Worm (Caenorhabditis elegans) whole organism, L2 larva: ENCODE data around the gene Y54F10AR.2.

Experiments
- C34F6.9 ChIP-seq: fragments of 150-350 bp; optimal IDR thresholded peaks from 2 replicates; lab custom pipeline; 2014; ENCODE audit warnings: missing biosample characterization, missing genetic modification characterization
- F13H6.1 ChIP-seq: sonication (generic microtip); optimal IDR thresholded peaks from 2 replicates; lab custom pipeline; 2016; ENCODE audit warnings: missing genetic modification characterization, missing compliant biosample characterization
- R02D3.7 ChIP-seq: fragments of 150-350 bp; optimal IDR thresholded peaks from 2 replicates; lab custom pipeline; 2014; ENCODE audit warnings: missing biosample characterization, missing genetic modification characterization
- Y55F3AM.14 ChIP-seq: fragments of 200-800 bp; sonication (Bioruptor generic); optimal IDR thresholded peaks from 2 replicates; lab custom pipeline; 2018; ENCODE audit warnings: mild to moderate bottlenecking, missing genetic modification characterization, missing compliant biosample characterization
- ZK546.5 ChIP-seq: sonication (generic microtip); optimal IDR thresholded peaks from 2 replicates; lab custom pipeline; 2017; ENCODE audit warnings: missing biosample characterization, missing genetic modification characterization
- aly-2 ChIP-seq: fragments of 150-350 bp; optimal IDR thresholded peaks from 2 replicates; lab custom pipeline; 2014; ENCODE audit warnings: missing biosample characterization, missing genetic modification characterization
- ama-1 ChIP-seq: fragments of 150-350 bp; optimal IDR thresholded peaks from 2 replicates; lab custom pipeline; 2018; ENCODE audit warnings: inconsistent platforms
- blmp-1 ChIP-seq: sonication (generic microtip); optimal IDR thresholded peaks from 2 replicates; lab custom pipeline; 2017; ENCODE audit warnings: missing genetic modification characterization, mild to moderate bottlenecking, missing compliant biosample characterization, antibody characterized with exemption, moderate library complexity; ENCODE audit not compliant: insufficient read depth
- ceh-16 ChIP-seq: fragments of 150-350 bp; optimal IDR thresholded peaks from 2 replicates; lab custom pipeline; 2014; ENCODE audit warnings: missing biosample characterization, missing genetic modification characterization
- ceh-82 ChIP-seq: fragments of 150-350 bp; optimal IDR thresholded peaks from 2 replicates; lab custom pipeline; 2014; ENCODE audit warnings: missing biosample characterization, missing genetic modification characterization
- crh-2 ChIP-seq: sonication (generic microtip); optimal IDR thresholded peaks from 2 replicates; lab custom pipeline; 2017; ENCODE audit warnings: missing biosample characterization, missing genetic modification characterization
- dmd-4 ChIP-seq: sonication (generic microtip); optimal IDR thresholded peaks from 2 replicates; lab custom pipeline; 2017; ENCODE audit warnings: missing biosample characterization, missing genetic modification characterization
- egl-27 ChIP-seq: sonication (generic microtip); optimal IDR thresholded peaks from 3 replicates; lab custom pipeline; 2017; ENCODE audit warnings: missing biosample characterization, missing genetic modification reagents, missing genetic modification characterization
- elt-1 ChIP-seq: fragments of 150-350 bp; optimal IDR thresholded peaks from 2 replicates; lab custom pipeline; 2014; ENCODE audit warnings: missing biosample characterization, missing genetic modification characterization
- elt-3 ChIP-seq: sonication (generic microtip); optimal IDR thresholded peaks from 2 replicates; lab custom pipeline; 2017; ENCODE audit warnings: missing biosample characterization, missing genetic modification characterization
- fos-1 ChIP-seq: fragments of 150-350 bp; optimal IDR thresholded peaks from 2 replicates; lab custom pipeline; 2014; ENCODE audit warnings: missing biosample characterization, missing genetic modification characterization
- gmeb-1 ChIP-seq: fragments of 150-350 bp; optimal IDR thresholded peaks from 2 replicates; lab custom pipeline; 2014; ENCODE audit warnings: missing biosample characterization, missing genetic modification characterization
- lin-11 ChIP-seq: fragments of 150-350 bp; sonication (generic microtip); optimal IDR thresholded peaks from 2 replicates; lab custom pipeline; 2014; ENCODE audit warnings: missing biosample characterization, missing genetic modification characterization, inconsistent platforms, mixed read lengths
- lin-13 ChIP-seq: fragments of 150-350 bp; optimal IDR thresholded peaks from 2 replicates; lab custom pipeline; 2014; ENCODE audit warnings: missing biosample characterization, missing genetic modification reagents, missing genetic modification characterization
- lin-39 ChIP-seq: fragments of 150-350 bp; optimal IDR thresholded peaks from 2 replicates; lab custom pipeline; 2014; ENCODE audit warnings: missing biosample characterization, missing genetic modification reagents, missing genetic modification characterization
- lsy-2 ChIP-seq, 2 experiments: fragments of 150-350 bp in 1 of 2; sonication (generic microtip) in 1 of 2; optimal IDR thresholded peaks; 2 replicates each; lab custom pipeline; 2014 to 2017; ENCODE audit warnings: missing biosample characterization in 2 of 2, missing genetic modification characterization in 2 of 2
- mab-5 ChIP-seq: fragments of 150-350 bp; optimal IDR thresholded peaks from 2 replicates; lab custom pipeline; 2014; ENCODE audit warnings: missing biosample characterization, missing genetic modification characterization
- mbf-1 ChIP-seq: sonication (generic microtip); optimal IDR thresholded peaks from 2 replicates; lab custom pipeline; 2017; ENCODE audit warnings: missing biosample characterization, missing genetic modification characterization
- mdl-1 ChIP-seq, 2 experiments: fragments of 150-350 bp in 1 of 2; sonication (generic microtip) in 1 of 2; optimal IDR thresholded peaks; 2 replicates each; lab custom pipeline; 2017; ENCODE audit warnings: missing biosample characterization in 2 of 2, missing genetic modification characterization in 2 of 2
- nhr-10 ChIP-seq: sonication (generic microtip); optimal IDR thresholded peaks from 2 replicates; lab custom pipeline; 2017; ENCODE audit warnings: missing biosample characterization, missing genetic modification characterization
- nhr-11 ChIP-seq: fragments of 150-350 bp; optimal IDR thresholded peaks from 2 replicates; lab custom pipeline; 2014; ENCODE audit warnings: missing biosample characterization, missing genetic modification characterization
- nhr-12 ChIP-seq: fragments of 150-350 bp; optimal IDR thresholded peaks from 2 replicates; lab custom pipeline; 2014; ENCODE audit warnings: missing biosample characterization, missing genetic modification characterization
- nhr-129 ChIP-seq: fragments of 150-350 bp; optimal IDR thresholded peaks from 2 replicates; lab custom pipeline; 2014; ENCODE audit warnings: missing biosample characterization, missing genetic modification characterization
- nhr-21 ChIP-seq: fragments of 150-350 bp; optimal IDR thresholded peaks from 2 replicates; lab custom pipeline; 2014; ENCODE audit warnings: missing biosample characterization, missing genetic modification characterization
- nhr-23 ChIP-seq: fragments of 150-350 bp; optimal IDR thresholded peaks from 2 replicates; lab custom pipeline; 2014; ENCODE audit warnings: missing biosample characterization, missing genetic modification reagents, missing genetic modification characterization
- nhr-25 ChIP-seq: fragments of 150-350 bp; sonication (generic microtip); optimal IDR thresholded peaks from 3 replicates; lab custom pipeline; 2014; ENCODE audit warnings: missing biosample characterization, missing genetic modification characterization
- nhr-6 ChIP-seq: fragments of 150-350 bp; optimal IDR thresholded peaks from 2 replicates; lab custom pipeline; 2014; ENCODE audit warnings: missing biosample characterization, missing genetic modification characterization
- nhr-77 ChIP-seq: fragments of 150-350 bp; optimal IDR thresholded peaks from 2 replicates; lab custom pipeline; 2014; ENCODE audit warnings: missing biosample characterization, missing genetic modification characterization
- peb-1 ChIP-seq: fragments of 150-350 bp; optimal IDR thresholded peaks from 2 replicates; lab custom pipeline; 2014; ENCODE audit warnings: missing biosample characterization, missing genetic modification characterization
- sem-4 ChIP-seq: fragments of 150-350 bp; optimal IDR thresholded peaks from 2 replicates; lab custom pipeline; 2014; ENCODE audit warnings: missing biosample characterization, missing genetic modification reagents, missing genetic modification characterization
- skn-1 ChIP-seq: sonication (generic microtip); optimal IDR thresholded peaks from 2 replicates; lab custom pipeline; 2017; ENCODE audit warnings: missing biosample characterization, missing genetic modification characterization
- sma-3 ChIP-seq: sonication (generic microtip); optimal IDR thresholded peaks from 2 replicates; lab custom pipeline; 2016; ENCODE audit warnings: missing genetic modification reagents, missing genetic modification characterization, missing compliant biosample characterization
- sma-9 ChIP-seq, 2 experiments: fragments of 150-350 bp in 1 of 2; sonication (generic microtip) in 1 of 2; optimal IDR thresholded peaks; 2 replicates each; lab custom pipeline; 2014 to 2016; ENCODE audit warnings: missing genetic modification characterization in 2 of 2, mild to moderate bottlenecking in 1 of 2, missing biosample characterization in 1 of 2, missing compliant biosample characterization in 1 of 2, missing genetic modification reagents in 1 of 2, moderate library complexity in 1 of 2
- snpc-4 ChIP-seq: fragments of 150-350 bp; optimal IDR thresholded peaks from 2 replicates; lab custom pipeline; 2014; ENCODE audit warnings: missing biosample characterization, missing genetic modification characterization
- unc-39 ChIP-seq: fragments of 150-350 bp; optimal IDR thresholded peaks from 2 replicates; lab custom pipeline; 2014; ENCODE audit warnings: missing biosample characterization, missing genetic modification characterization
- unc-55 ChIP-seq: fragments of 150-350 bp; sonication (generic microtip); optimal IDR thresholded peaks from 3 replicates; lab custom pipeline; 2014; ENCODE audit warnings: missing biosample characterization, missing genetic modification reagents, missing genetic modification characterization
- unc-62 ChIP-seq: fragments of 150-350 bp; optimal IDR thresholded peaks from 2 replicates; lab custom pipeline; 2014; ENCODE audit warnings: missing biosample characterization, missing genetic modification reagents, missing genetic modification characterization
- zag-1 ChIP-seq: fragments of 150-350 bp; optimal IDR thresholded peaks from 2 replicates; lab custom pipeline; 2014; ENCODE audit warnings: missing biosample characterization, missing genetic modification characterization
- ztf-1 ChIP-seq: fragments of 200-800 bp; sonication (Bioruptor generic); conservative IDR thresholded peaks from 2 replicates; pipeline ENCODE4 v1.3.6; 2022; ENCODE audit warnings: missing genetic modification characterization, missing compliant biosample characterization
- ztf-11 ChIP-seq: sonication (generic microtip); optimal IDR thresholded peaks from 2 replicates; lab custom pipeline; 2017; ENCODE audit warnings: missing biosample characterization, missing genetic modification characterization
- ztf-4 ChIP-seq: fragments of 150-350 bp; optimal IDR thresholded peaks from 2 replicates; lab custom pipeline; 2014; ENCODE audit warnings: missing biosample characterization, missing genetic modification characterization

Gene Y54F10AR.2

DNA sequence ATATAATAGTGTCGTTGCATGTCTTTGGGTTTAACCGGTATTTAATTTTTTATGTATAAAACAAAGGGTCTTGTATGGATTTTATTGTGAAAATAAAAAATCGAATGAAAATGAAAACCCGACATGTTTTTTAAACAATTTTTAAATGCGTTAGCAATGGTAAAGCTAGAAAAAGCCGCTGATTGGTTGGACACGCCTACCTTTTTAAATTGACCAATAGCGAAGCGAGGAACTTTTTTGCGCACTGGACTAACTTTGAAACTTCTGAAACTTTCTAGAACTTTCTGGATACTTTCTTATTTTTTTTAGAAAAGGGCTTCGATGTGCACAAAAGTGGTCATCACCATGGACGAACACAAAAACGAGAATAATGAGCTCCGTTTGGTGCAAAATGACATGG is 25.0 kb downstream of the Y54F10AR.2 start:
- TF ChIP-seq lsy-2 (tag; optimal IDR thresholded peaks at IDR 0.05; lab: Kevin White, UChicago) (no peak), ztf-1 (no peak), lin-13 (GFP tag; lab: Kevin White, UChicago) (no peak), F13H6.1 (no peak), aly-2 (tag; lab: Kevin White, UChicago) (no peak)
- TF ChIP-seq, all 48 proteins: peak for 0

DNA sequence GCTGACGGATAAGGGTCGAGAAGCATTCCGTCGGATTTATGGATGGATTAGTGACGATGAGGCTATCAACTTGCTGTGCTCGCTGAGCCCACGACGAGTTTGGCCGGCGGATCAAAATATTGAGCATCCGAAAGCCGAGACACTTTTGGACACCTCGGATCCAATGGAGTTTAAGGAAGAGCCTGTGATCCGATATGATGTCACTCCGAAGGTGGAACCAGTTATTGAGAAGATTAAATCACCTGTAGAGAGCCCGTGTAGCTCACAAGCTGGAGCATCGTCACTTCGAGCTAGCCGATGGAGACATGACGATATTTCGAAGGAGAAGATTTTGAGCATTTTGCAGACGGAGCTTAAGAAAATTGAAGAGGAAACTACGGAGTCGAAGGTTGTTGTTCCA is 30.8 kb downstream of the Y54F10AR.2 start:
- no peak for TF ChIP-seq unc-62 (GFP tag; lab: Kevin White, UChicago)
- no peak for TF ChIP-seq nhr-25
- TF ChIP-seq unc-55 (GFP tag; lab: Kevin White, UChicago): no peak
- TF ChIP-seq aly-2 (tag; lab: Kevin White, UChicago): no peak
- no peak for TF ChIP-seq fos-1 (tag; lab: Kevin White, UChicago)
- no peak for TF ChIP-seq nhr-23
- no peak for TF ChIP-seq mdl-1 (tag; optimal IDR thresholded peaks at IDR 0.05; lab: Kevin White, UChicago)
- TF ChIP-seq nhr-6 (tag; lab: Kevin White, UChicago): no peak
- TF ChIP-seq sem-4: no peak
- no peak for TF ChIP-seq zag-1 (tag; lab: Kevin White, UChicago)
- no peak for TF ChIP-seq ceh-82
- no peak for TF ChIP-seq nhr-129
- TF ChIP-seq lin-11: no peak
- TF ChIP-seq ztf-11 (tag; lab: Kevin White, UChicago): no peak

DNA sequence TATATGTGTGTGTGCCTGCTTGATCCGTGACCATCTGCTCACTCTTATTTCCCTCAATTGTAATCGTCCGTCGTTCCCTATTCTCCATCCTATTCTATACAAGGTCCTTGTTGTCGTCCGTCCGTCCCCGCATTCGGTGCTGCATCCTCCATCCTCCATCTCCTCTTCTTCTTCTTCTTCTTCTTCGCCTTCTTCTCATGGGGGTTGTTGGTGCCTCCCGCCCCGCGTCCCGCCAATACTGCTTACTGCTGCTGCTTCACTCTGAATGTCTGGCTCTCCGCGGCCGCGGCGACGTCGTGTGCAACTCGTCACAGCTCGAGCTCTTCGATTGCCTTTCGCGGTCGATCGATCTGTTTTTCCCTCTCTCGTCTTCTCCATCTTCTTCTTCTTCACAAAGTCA is 36.2 kb downstream of the Y54F10AR.2 start:
- TF ChIP-seq F13H6.1: peak; percentile 11
- no peak for TF ChIP-seq lin-39
- TF ChIP-seq mab-5: peak; percentile 23
- no peak for TF ChIP-seq nhr-25
- no peak for TF ChIP-seq egl-27
- TF ChIP-seq unc-55 (GFP tag; lab: Kevin White, UChicago): peak; percentile 78
- peak; percentile 18 for TF ChIP-seq lin-13 (GFP tag; lab: Kevin White, UChicago)
- TF ChIP-seq R02D3.7 (tag; lab: Kevin White, UChicago): no peak
- TF ChIP-seq nhr-129: peak; percentile 6
- peak in 1 of 2 experiments; percentile 54 for TF ChIP-seq lsy-2 (tag; optimal IDR thresholded peaks at IDR 0.05; lab: Kevin White, UChicago)
- TF ChIP-seq unc-39 (tag; lab: Kevin White, UChicago): no peak
- TF ChIP-seq crh-2 (tag; lab: Kevin White, UChicago): peak; percentile 47
- peak; percentile 73 for TF ChIP-seq C34F6.9 (tag; lab: Kevin White, UChicago)
- TF ChIP-seq zag-1 (tag; lab: Kevin White, UChicago): peak; percentile 72
- no peak for TF ChIP-seq dmd-4 (tag; lab: Kevin White, UChicago)
- peak in 1 of 2 experiments; percentile 8 for TF ChIP-seq mdl-1 (tag; optimal IDR thresholded peaks at IDR 0.05; lab: Kevin White, UChicago)
- TF ChIP-seq nhr-6 (tag; lab: Kevin White, UChicago): no peak
- peak; percentile 10 for TF ChIP-seq lin-11

DNA sequence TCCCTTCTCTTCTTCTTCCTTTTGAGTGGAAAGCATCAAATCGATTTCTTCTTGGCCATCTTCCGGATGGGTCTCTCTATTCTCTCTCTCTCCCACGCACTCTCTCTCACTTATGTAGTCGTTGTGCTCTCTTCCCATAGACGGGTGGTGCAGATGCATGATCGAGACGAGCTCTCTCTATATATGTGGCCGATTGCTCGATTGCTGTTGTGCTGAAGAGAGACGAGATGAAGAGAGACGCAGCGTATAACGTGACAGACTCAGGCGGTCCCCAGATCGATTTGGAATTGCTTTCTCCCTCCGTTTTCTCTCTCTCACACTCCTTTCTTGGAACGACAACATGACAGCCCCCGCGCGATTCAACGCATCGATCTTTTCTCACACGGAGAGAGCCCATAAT is 38.6 kb downstream of the Y54F10AR.2 start:
- TF ChIP-seq nhr-12 (tag; lab: Kevin White, UChicago) (no peak), unc-55 (GFP tag; lab: Kevin White, UChicago) (peak; percentile 56), Y55F3AM.14 (GFP tag; lab: Kevin White, UChicago) (no peak), mbf-1 (no peak), sem-4 (no peak), skn-1 (tag; lab: Kevin White, UChicago) (no peak), R02D3.7 (tag; lab: Kevin White, UChicago) (no peak), nhr-21 (tag; lab: Kevin White, UChicago) (no peak), nhr-77 (tag; lab: Kevin White, UChicago) (no peak), peb-1 (tag; lab: Kevin White, UChicago) (no peak), elt-3 (tag; lab: Kevin White, UChicago) (no peak), C34F6.9 (tag; lab: Kevin White, UChicago) (peak; percentile 87), lin-11 (peak; percentile 73), ztf-11 (tag; lab: Kevin White, UChicago) (no peak), elt-1 (no peak), zag-1 (tag; lab: Kevin White, UChicago) (peak; percentile 69), nhr-10 (tag; lab: Kevin White, UChicago) (no peak), lin-13 (GFP tag; lab: Kevin White, UChicago) (peak; percentile 48), egl-27 (no peak), lin-39 (no peak), nhr-25 (no peak), ztf-4 (tag; lab: Kevin White, UChicago) (no peak), sma-9 (GFP tag; optimal IDR thresholded peaks at IDR 0.05; lab: Kevin White, UChicago) (no peak), sma-9 (tag; optimal IDR thresholded peaks at IDR 0.05; lab: Kevin White, UChicago) (no peak), snpc-4 (tag; lab: Kevin White, UChicago) (no peak), crh-2 (tag; lab: Kevin White, UChicago) (peak; percentile 43), aly-2 (tag; lab: Kevin White, UChicago) (no peak), nhr-11 (no peak), dmd-4 (tag; lab: Kevin White, UChicago) (no peak), ama-1 (lab: Kevin White, UChicago) (no peak), nhr-23 (no peak), unc-39 (tag; lab: Kevin White, UChicago) (no peak), ceh-16 (tag; lab: Kevin White, UChicago) (no peak), gmeb-1 (tag; lab: Kevin White, UChicago) (no peak), blmp-1 (no peak), sma-3 (GFP tag; lab: Kevin White, UChicago) (no peak), ZK546.5 (tag; lab: Kevin White, UChicago) (no peak)
